Worm (Caenorhabditis elegans) whole organism, young adult: ENCODE results near the gene C16A3.2.

Source experiments
- B0261.1 ChIP-seq: sonication (generic microtip); optimal IDR thresholded peaks from 2 replicates; lab custom pipeline; 2016; ENCODE audit warnings: mild to moderate bottlenecking, missing genetic modification characterization, moderate library complexity, missing compliant biosample characterization
- F37B4.10 ChIP-seq: fragments of 200-800 bp; sonication (Bioruptor generic); IDR thresholded peaks from 2 replicates; pipeline ENCODE4 v1.3.6; 2022; ENCODE audit warnings: missing genetic modification characterization, missing compliant biosample characterization
- F52B5.7 ChIP-seq: sonication (generic microtip); optimal IDR thresholded peaks from 2 replicates; lab custom pipeline; 2016; ENCODE audit warnings: mild to moderate bottlenecking, missing genetic modification characterization, missing compliant biosample characterization
- K11D2.4 ChIP-seq: fragments of 200-800 bp; sonication (Bioruptor generic); IDR thresholded peaks from 2 replicates; pipeline ENCODE4 v1.3.6; 2022; ENCODE audit warnings: missing genetic modification reagents, missing genetic modification characterization, missing compliant biosample characterization
- Y53G8AR.9 ChIP-seq: fragments of 200-800 bp; sonication (Bioruptor generic); conservative IDR thresholded peaks from 2 replicates; pipeline ENCODE4 v1.3.6; 2022; ENCODE audit warnings: missing genetic modification reagents, missing genetic modification characterization, missing compliant biosample characterization
- Y67H2A.10 ChIP-seq: fragments of 200-800 bp; sonication (Bioruptor generic); conservative IDR thresholded peaks from 2 replicates; pipeline ENCODE4 v1.3.6; 2022; ENCODE audit warnings: missing genetic modification reagents, missing genetic modification characterization, missing compliant biosample characterization
- Y95B8A.8 ChIP-seq: fragments of 200-800 bp; sonication (Bioruptor generic); IDR thresholded peaks from 2 replicates; pipeline ENCODE4 v1.3.6; 2022; ENCODE audit warnings: missing genetic modification reagents, missing genetic modification characterization, missing compliant biosample characterization
- aptf-2 ChIP-seq: fragments of 200-800 bp; sonication (Bioruptor generic); conservative IDR thresholded peaks from 2 replicates; pipeline ENCODE4 v1.3.6; 2022; ENCODE audit warnings: missing genetic modification reagents, missing genetic modification characterization, missing compliant biosample characterization
- aptf-3 ChIP-seq: fragments of 200-800 bp; sonication (Bioruptor generic); IDR thresholded peaks from 2 replicates; pipeline ENCODE4 v1.3.6; 2022; ENCODE audit warnings: missing genetic modification characterization, missing compliant biosample characterization
- atf-7 ChIP-seq: sonication (generic microtip); optimal IDR thresholded peaks from 2 replicates; lab custom pipeline; 2017; ENCODE audit warnings: mild to moderate bottlenecking, missing genetic modification characterization, missing compliant biosample characterization
- athp-1 ChIP-seq: sonication (generic microtip); optimal IDR thresholded peaks from 2 replicates; lab custom pipeline; 2017; ENCODE audit warnings: mild to moderate bottlenecking, missing genetic modification characterization, missing compliant biosample characterization
- bed-1 ChIP-seq: fragments of 200-800 bp; sonication (Bioruptor generic); IDR thresholded peaks from 2 replicates; pipeline ENCODE4 v1.3.6; 2022; ENCODE audit warnings: missing genetic modification reagents, missing genetic modification characterization, missing compliant biosample characterization
- ccch-3 ChIP-seq: fragments of 200-800 bp; sonication (Bioruptor generic); optimal IDR thresholded peaks from 2 replicates; lab custom pipeline; 2018; ENCODE audit warnings: mild to moderate bottlenecking, missing genetic modification characterization, missing compliant biosample characterization
- cebp-1 ChIP-seq, 2 experiments: fragments of 200-800 bp in 1 of 2; sonication (Bioruptor generic) in 1 of 2; sonication (generic microtip) in 1 of 2; IDR thresholded peaks in 1 of 2; optimal IDR thresholded peaks in 1 of 2; 2 replicates each; pipeline versions ENCODE4 v1.3.6 to Lab custom; 2017 to 2022; ENCODE audit warnings: missing compliant biosample characterization in 2 of 2, missing genetic modification characterization in 2 of 2, mild to moderate bottlenecking in 1 of 2, missing genetic modification reagents in 1 of 2, moderate library complexity in 1 of 2
- ceh-27 ChIP-seq: fragments of 200-800 bp; sonication (Bioruptor generic); optimal IDR thresholded peaks from 2 replicates; lab custom pipeline; 2018; ENCODE audit warnings: mild to moderate bottlenecking, missing genetic modification characterization, moderate library complexity, missing compliant biosample characterization
- ceh-79 ChIP-seq: sonication (generic microtip); optimal IDR thresholded peaks from 2 replicates; lab custom pipeline; 2017; ENCODE audit warnings: mild to moderate bottlenecking, missing genetic modification characterization, missing compliant biosample characterization
- die-1 ChIP-seq: sonication (generic microtip); optimal IDR thresholded peaks from 2 replicates; lab custom pipeline; 2016; ENCODE audit warnings: missing genotype, mild to moderate bottlenecking, missing genetic modification characterization, missing compliant biosample characterization
- dpff-1 ChIP-seq: sonication (generic microtip); optimal IDR thresholded peaks from 2 replicates; lab custom pipeline; 2017; ENCODE audit warnings: mild to moderate bottlenecking, missing genetic modification characterization, missing compliant biosample characterization
- dpl-1 ChIP-seq: fragments of 150-350 bp; optimal IDR thresholded peaks from 2 replicates; lab custom pipeline; 2014; ENCODE audit warnings: missing biosample characterization, missing genetic modification reagents, missing genetic modification characterization
- egl-18 ChIP-seq: fragments of 200-800 bp; sonication (Bioruptor generic); IDR thresholded peaks from 2 replicates; pipeline ENCODE4 v1.3.6; 2022; ENCODE audit warnings: missing genetic modification reagents, missing genetic modification characterization, missing compliant biosample characterization
- egl-44 ChIP-seq: fragments of 200-800 bp; sonication (Bioruptor generic); IDR thresholded peaks from 2 replicates; pipeline ENCODE4 v1.3.6; 2022; ENCODE audit warnings: missing genetic modification reagents, missing genetic modification characterization, missing compliant biosample characterization
- egrh-3 ChIP-seq: fragments of 200-800 bp; sonication (Bioruptor generic); IDR thresholded peaks from 2 replicates; pipeline ENCODE4 v1.3.6; 2022; ENCODE audit warnings: missing genetic modification reagents, missing genetic modification characterization, missing compliant biosample characterization
- hlh-26 ChIP-seq: fragments of 200-800 bp; sonication (Bioruptor generic); conservative IDR thresholded peaks from 2 replicates; pipeline ENCODE4 v1.3.6; 2022; ENCODE audit warnings: missing genetic modification reagents, missing genetic modification characterization, missing compliant biosample characterization
- hmg-1.2 ChIP-seq: fragments of 200-800 bp; sonication (Bioruptor generic); IDR thresholded peaks from 2 replicates; pipeline ENCODE4 v1.3.6; 2022; ENCODE audit warnings: missing genetic modification reagents, missing genetic modification characterization, missing compliant biosample characterization
- hmg-20 ChIP-seq: fragments of 200-800 bp; sonication (Bioruptor generic); IDR thresholded peaks from 2 replicates; pipeline ENCODE4 v1.3.6; 2022; ENCODE audit warnings: missing genetic modification reagents, missing genetic modification characterization, missing compliant biosample characterization
- hsf-1 ChIP-seq: fragments of 200-800 bp; sonication (Bioruptor generic); IDR thresholded peaks from 2 replicates; pipeline ENCODE4 v1.3.6; 2022; ENCODE audit warnings: missing genetic modification reagents, missing genetic modification characterization, missing compliant biosample characterization
- lag-1 ChIP-seq: fragments of 200-800 bp; sonication (Bioruptor generic); IDR thresholded peaks from 2 replicates; pipeline ENCODE4 v1.3.6; 2022; ENCODE audit warnings: missing genetic modification reagents, missing genetic modification characterization, missing compliant biosample characterization
- let-526 ChIP-seq: fragments of 200-800 bp; sonication (Bioruptor generic); IDR thresholded peaks from 2 replicates; pipeline ENCODE4 v1.3.6; 2022; ENCODE audit warnings: missing genetic modification reagents, missing genetic modification characterization, missing compliant biosample characterization
- let-607 ChIP-seq, 2 experiments: fragments of 200-800 bp in 1 of 2; sonication (Bioruptor generic) in 1 of 2; sonication (generic microtip) in 1 of 2; optimal IDR thresholded peaks; 2 replicates each; lab custom pipeline; 2016 to 2018; ENCODE audit warnings: mild to moderate bottlenecking in 2 of 2, missing compliant biosample characterization in 2 of 2, missing genetic modification characterization in 2 of 2, moderate library complexity in 2 of 2, missing genotype in 1 of 2
- lin-40 ChIP-seq: sonication (generic microtip); optimal IDR thresholded peaks from 2 replicates; lab custom pipeline; 2016; ENCODE audit warnings: missing genetic modification characterization, mild to moderate bottlenecking, missing compliant biosample characterization, missing genotype, missing genetic modification reagents
- lir-1 ChIP-seq: fragments of 200-800 bp; sonication (Bioruptor generic); conservative IDR thresholded peaks from 2 replicates; pipeline ENCODE4 v1.3.6; 2022; ENCODE audit warnings: missing genetic modification reagents, missing genetic modification characterization, missing compliant biosample characterization
- lsl-1 ChIP-seq: fragments of 200-800 bp; sonication (Bioruptor generic); optimal IDR thresholded peaks from 2 replicates; lab custom pipeline; 2018; ENCODE audit warnings: mild to moderate bottlenecking, missing genetic modification characterization, moderate library complexity, missing compliant biosample characterization
- madf-3 ChIP-seq: fragments of 200-800 bp; sonication (Bioruptor generic); IDR thresholded peaks from 2 replicates; pipeline ENCODE4 v1.3.6; 2022; ENCODE audit warnings: missing genetic modification reagents, missing genetic modification characterization, missing compliant biosample characterization
- madf-8 ChIP-seq: fragments of 200-800 bp; sonication (Bioruptor generic); conservative IDR thresholded peaks from 2 replicates; pipeline ENCODE4 v1.3.6; 2022; ENCODE audit warnings: missing genetic modification reagents, missing genetic modification characterization, missing compliant biosample characterization
- mcd-1 ChIP-seq: fragments of 200-800 bp; sonication (Bioruptor generic); IDR thresholded peaks from 2 replicates; pipeline ENCODE4 v1.3.6; 2022; ENCODE audit warnings: missing genetic modification reagents, missing genetic modification characterization, missing compliant biosample characterization
- mxl-1 ChIP-seq: sonication (generic microtip); optimal IDR thresholded peaks from 2 replicates; lab custom pipeline; 2016; ENCODE audit warnings: missing genetic modification characterization, missing compliant biosample characterization
- nfya-2 ChIP-seq: fragments of 200-800 bp; sonication (Bioruptor generic); IDR thresholded peaks from 2 replicates; pipeline ENCODE4 v1.3.6; 2022; ENCODE audit warnings: missing genetic modification reagents, missing genetic modification characterization, missing compliant biosample characterization
- nhr-179 ChIP-seq: sonication (generic microtip); optimal IDR thresholded peaks from 2 replicates; lab custom pipeline; 2016; ENCODE audit warnings: mild to moderate bottlenecking, missing genetic modification characterization, missing compliant biosample characterization
- nhr-27 ChIP-seq: fragments of 200-800 bp; sonication (Bioruptor generic); optimal IDR thresholded peaks from 2 replicates; lab custom pipeline; 2018; ENCODE audit warnings: mild to moderate bottlenecking, missing genetic modification characterization, moderate library complexity, missing compliant biosample characterization
- rcor-1 ChIP-seq: fragments of 200-800 bp; sonication (Bioruptor generic); IDR thresholded peaks from 2 replicates; pipeline ENCODE4 v1.3.6; 2022; ENCODE audit warnings: missing genetic modification reagents, missing genetic modification characterization, missing compliant biosample characterization
- rec-8 ChIP-seq, 2 experiments: sonication (generic microtip); optimal IDR thresholded peaks; 2 replicates each; lab custom pipeline; 2016; ENCODE audit warnings: mild to moderate bottlenecking in 2 of 2, missing genetic modification characterization in 2 of 2, missing genetic modification reagents in 2 of 2, missing genotype in 2 of 2, missing biosample characterization in 1 of 2, missing compliant biosample characterization in 1 of 2, moderate library complexity in 1 of 2
- repo-1 ChIP-seq: sonication (generic microtip); optimal IDR thresholded peaks from 2 replicates; lab custom pipeline; 2017; ENCODE audit warnings: mild to moderate bottlenecking, missing genetic modification characterization, missing compliant biosample characterization
- sea-2 ChIP-seq: fragments of 200-800 bp; sonication (Bioruptor generic); IDR thresholded peaks from 2 replicates; pipeline ENCODE4 v1.3.6; 2022; ENCODE audit warnings: missing genetic modification characterization, missing compliant biosample characterization
- snpc-1.1 ChIP-seq: sonication (generic microtip); optimal IDR thresholded peaks from 2 replicates; lab custom pipeline; 2017; ENCODE audit warnings: missing genetic modification characterization, mild to moderate bottlenecking, missing compliant biosample characterization, antibody characterized with exemption, moderate library complexity, missing genotype, missing genetic modification reagents; ENCODE audit not compliant: insufficient read depth
- sptf-2 ChIP-seq: fragments of 200-800 bp; sonication (Bioruptor generic); optimal IDR thresholded peaks from 2 replicates; lab custom pipeline; 2018; ENCODE audit warnings: mild to moderate bottlenecking, missing genetic modification characterization, missing compliant biosample characterization
- zim-3 ChIP-seq: sonication (generic microtip); optimal IDR thresholded peaks from 2 replicates; lab custom pipeline; 2017; ENCODE audit warnings: mild to moderate bottlenecking, missing genetic modification characterization, moderate library complexity, missing compliant biosample characterization
- ztf-22 ChIP-seq: fragments of 200-800 bp; sonication (Bioruptor generic); optimal IDR thresholded peaks from 2 replicates; lab custom pipeline; 2018; ENCODE audit warnings: mild to moderate bottlenecking, missing genetic modification characterization, moderate library complexity, missing compliant biosample characterization
- ztf-3 ChIP-seq: fragments of 200-800 bp; sonication (Bioruptor generic); optimal IDR thresholded peaks from 2 replicates; lab custom pipeline; 2018; ENCODE audit warnings: mild to moderate bottlenecking, missing genetic modification characterization, missing compliant biosample characterization

C16A3.2 gene

ce11 chrIII:6344737-6345136 lies 44.9 kb upstream of the C16A3.2 start (continued):
- no peak for TF ChIP-seq hlh-26 (GFP tag; lab: Robert Waterston, UW)
- no peak for TF ChIP-seq ccch-3 (GFP tag; lab: Kevin White, UChicago)
- no peak for TF ChIP-seq nhr-179
- TF ChIP-seq let-607 (tag; optimal IDR thresholded peaks at IDR 0.05; lab: Kevin White, UChicago), result peak in 1 of 2 experiments; percentile 11
- TF ChIP-seq zim-3 (tag; lab: Kevin White, UChicago), result no peak
- no peak for TF ChIP-seq hmg-20
- TF ChIP-seq snpc-1.1 (tag; lab: Kevin White, UChicago), result no peak
- TF ChIP-seq sptf-2 (GFP tag; lab: Kevin White, UChicago), result no peak
- no peak for TF ChIP-seq Y95B8A.8
- TF ChIP-seq mxl-1 (tag; lab: Kevin White, UChicago), result no peak
- peak; percentile 76 for TF ChIP-seq lin-40 (tag; lab: Kevin White, UChicago)
- no peak for TF ChIP-seq cebp-1 (GFP tag; IDR thresholded peaks at IDR 0.05; lab: Robert Waterston, UW)
- TF ChIP-seq cebp-1 (tag; optimal IDR thresholded peaks at IDR 0.05; lab: Kevin White, UChicago), result peak; percentile 74
- no peak for TF ChIP-seq egrh-3 (GFP tag; lab: Robert Waterston, UW)
- 0 out of 2 replicates have a peak, but pooled peaks have one; percentile 28 for TF ChIP-seq Y53G8AR.9 (GFP tag; lab: Robert Waterston, UW)
- no peak for TF ChIP-seq aptf-2 (GFP tag; lab: Robert Waterston, UW)
- peak; percentile 12 for TF ChIP-seq atf-7 (tag; lab: Kevin White, UChicago)
- TF ChIP-seq rcor-1 (GFP tag; lab: Robert Waterston, UW), result peak; percentile 73
- TF ChIP-seq ceh-79, result no peak
- peak; percentile 92 for TF ChIP-seq lsl-1 (GFP tag; lab: Kevin White, UChicago)
- no peak for TF ChIP-seq nhr-27
- no peak for TF ChIP-seq B0261.1 (tag; lab: Kevin White, UChicago)
- TF ChIP-seq F52B5.7 (tag; lab: Kevin White, UChicago), result no peak
- TF ChIP-seq repo-1, result peak; percentile 63
- peak; percentile 61; the same call in 1 of the 2 replicates for TF ChIP-seq let-526
- no peak for TF ChIP-seq ztf-22 (GFP tag; lab: Kevin White, UChicago)
- peak; percentile 69 for TF ChIP-seq athp-1 (tag; lab: Kevin White, UChicago)
- TF ChIP-seq hmg-1.2, result peak; percentile 97
- TF ChIP-seq aptf-3 (GFP tag; lab: Robert Waterston, UW), result no peak
- TF ChIP-seq F37B4.10, result no peak
- no peak for TF ChIP-seq nfya-2 (GFP tag; lab: Robert Waterston, UW)
- TF ChIP-seq K11D2.4 (GFP tag; lab: Robert Waterston, UW), result no peak
- TF ChIP-seq madf-3 (GFP tag; lab: Robert Waterston, UW), result 0 out of 2 replicates have a peak, but pooled peaks have one; percentile 44
- peak; percentile 72 for TF ChIP-seq ceh-27 (GFP tag; lab: Kevin White, UChicago)
- no peak for TF ChIP-seq dpff-1 (tag; lab: Kevin White, UChicago)
- no peak; the same call in 1 of the 2 replicates for TF ChIP-seq madf-8
- no peak for TF ChIP-seq Y67H2A.10 (GFP tag; lab: Robert Waterston, UW)
- no peak for TF ChIP-seq egl-18 (GFP tag; lab: Robert Waterston, UW)
- TF ChIP-seq rec-8 (tag; optimal IDR thresholded peaks at IDR 0.05; lab: Kevin White, UChicago), result no peak
- no peak for TF ChIP-seq egl-44 (GFP tag; lab: Robert Waterston, UW)
- no peak for TF ChIP-seq bed-1
- TF ChIP-seq hsf-1 (GFP tag; lab: Robert Waterston, UW), result peak; percentile 47; the same call in 1 of the 2 replicates
- TF ChIP-seq lir-1 (GFP tag; lab: Robert Waterston, UW), result peak; percentile 57; the same call in 1 of the 2 replicates
- peak; percentile 17 for TF ChIP-seq dpl-1
- TF ChIP-seq sea-2, result no peak
- TF ChIP-seq die-1, result no peak
- TF ChIP-seq ztf-3 (GFP tag; lab: Kevin White, UChicago), result no peak
- no peak for TF ChIP-seq lag-1 (GFP tag; lab: Robert Waterston, UW)
- peak; percentile 63; the same call in 1 of the 2 replicates for TF ChIP-seq mcd-1 (GFP tag; lab: Robert Waterston, UW)
